Worm (Caenorhabditis elegans) whole organism, early embryonic: ENCODE data around the gene F13H10.8.

Experiments
- B0310.2 ChIP-seq: sonication (generic microtip); optimal IDR thresholded peaks from 2 replicates; lab custom pipeline; 2016; ENCODE audit warnings: mild to moderate bottlenecking, missing genetic modification characterization, missing compliant biosample characterization
- F13C5.2 ChIP-seq: sonication (generic microtip); optimal IDR thresholded peaks from 2 replicates; lab custom pipeline; 2017; ENCODE audit warnings: mild to moderate bottlenecking, missing genetic modification characterization, inconsistent platforms, missing compliant biosample characterization
- aly-1 ChIP-seq: sonication (generic microtip); optimal IDR thresholded peaks from 2 replicates; lab custom pipeline; 2016; ENCODE audit warnings: missing genetic modification characterization, missing compliant biosample characterization
- ama-1 ChIP-seq: fragments of 150-350 bp; optimal IDR thresholded peaks from 2 replicates; lab custom pipeline; 2014
- ceh-13 ChIP-seq: fragments of 200-800 bp; sonication (Bioruptor generic); optimal IDR thresholded peaks from 2 replicates; lab custom pipeline; 2018; ENCODE audit warnings: mild to moderate bottlenecking, missing genetic modification characterization, missing compliant biosample characterization
- ceh-36 ChIP-seq: sonication (generic microtip); optimal IDR thresholded peaks from 2 replicates; lab custom pipeline; 2016; ENCODE audit warnings: missing genetic modification characterization, inconsistent platforms, missing compliant biosample characterization
- ets-7 ChIP-seq: sonication (generic microtip); optimal IDR thresholded peaks from 2 replicates; lab custom pipeline; 2016; ENCODE audit warnings: missing genotype, missing genetic modification characterization, missing compliant biosample characterization
- flt-1 ChIP-seq: fragments of 200-800 bp; sonication (Bioruptor generic); IDR thresholded peaks from 2 replicates; pipeline ENCODE4 v1.3.6; 2022; ENCODE audit warnings: missing genetic modification characterization, missing compliant biosample characterization
- hmbx-1 ChIP-seq: sonication (generic microtip); optimal IDR thresholded peaks from 2 replicates; lab custom pipeline; 2016; ENCODE audit warnings: mild to moderate bottlenecking, missing genetic modification characterization, missing compliant biosample characterization
- hmg-4 ChIP-seq: fragments of 200-800 bp; sonication (Bioruptor generic); optimal IDR thresholded peaks from 2 replicates; lab custom pipeline; 2018; ENCODE audit warnings: mild to moderate bottlenecking, missing genetic modification characterization, missing compliant biosample characterization
- hnd-1 ChIP-seq: sonication (generic microtip); optimal IDR thresholded peaks from 2 replicates; lab custom pipeline; 2016; ENCODE audit warnings: missing genetic modification characterization, missing compliant biosample characterization
- pes-1 ChIP-seq: fragments of 200-800 bp; sonication (Bioruptor generic); IDR thresholded peaks from 2 replicates; pipeline ENCODE4 v1.3.6; 2022; ENCODE audit warnings: missing genetic modification reagents, missing genetic modification characterization, missing compliant biosample characterization
- scrt-1 ChIP-seq: fragments of 200-800 bp; sonication (Bioruptor generic); IDR thresholded peaks from 2 replicates; pipeline ENCODE4 v1.3.6; 2022; ENCODE audit warnings: missing genetic modification characterization, missing compliant biosample characterization
- sea-1 ChIP-seq: fragments of 200-800 bp; sonication (Bioruptor generic); conservative IDR thresholded peaks from 2 replicates; pipeline ENCODE4 v1.3.6; 2022; ENCODE audit warnings: missing genetic modification characterization, missing compliant biosample characterization
- tbx-11 ChIP-seq: fragments of 200-800 bp; sonication (Bioruptor generic); IDR thresholded peaks from 2 replicates; pipeline ENCODE4 v1.3.6; 2022; ENCODE audit warnings: missing genetic modification characterization, missing compliant biosample characterization
- tbx-37 ChIP-seq: fragments of 200-800 bp; sonication (Bioruptor generic); conservative IDR thresholded peaks from 2 replicates; pipeline ENCODE4 v1.3.6; 2022; ENCODE audit warnings: missing genetic modification reagents, missing genetic modification characterization, missing compliant biosample characterization
- tra-4 ChIP-seq: sonication (generic microtip); optimal IDR thresholded peaks from 2 replicates; lab custom pipeline; 2017; ENCODE audit warnings: missing genetic modification characterization, missing compliant biosample characterization

F13H10.8 gene

DNA sequence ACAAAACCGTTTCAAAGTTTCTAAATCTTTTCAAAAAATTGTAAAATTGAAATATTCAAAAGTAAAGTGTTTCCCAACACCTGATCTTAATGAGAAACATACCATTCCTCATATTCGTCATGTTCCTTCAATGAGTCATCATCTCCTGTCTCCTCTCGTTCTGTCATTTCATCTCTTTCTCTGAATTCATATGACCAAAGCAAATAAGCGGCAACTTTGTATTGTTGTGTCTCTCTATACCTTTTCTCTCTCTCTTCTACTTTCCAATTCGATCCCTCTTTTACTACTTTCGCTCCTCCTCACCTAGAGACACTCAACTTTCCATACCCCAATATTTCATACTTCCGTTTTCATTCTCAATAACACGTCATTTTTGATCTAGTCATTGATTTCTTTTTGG, 12.1 kb upstream of the F13H10.8 start:
- TF ChIP-seq tbx-37 (GFP tag; lab: Robert Waterston, UW) (no peak), flt-1 (GFP tag; lab: Robert Waterston, UW) (no peak), ets-7 (tag; lab: Kevin White, UChicago) (no peak), ceh-36 (tag; lab: Kevin White, UChicago) (no peak), sea-1 (GFP tag; lab: Robert Waterston, UW) (no peak), ama-1 (lab: Kevin White, UChicago) (no peak), F13C5.2 (tag; lab: Kevin White, UChicago) (no peak), hmbx-1 (tag; lab: Kevin White, UChicago) (no peak)

DNA sequence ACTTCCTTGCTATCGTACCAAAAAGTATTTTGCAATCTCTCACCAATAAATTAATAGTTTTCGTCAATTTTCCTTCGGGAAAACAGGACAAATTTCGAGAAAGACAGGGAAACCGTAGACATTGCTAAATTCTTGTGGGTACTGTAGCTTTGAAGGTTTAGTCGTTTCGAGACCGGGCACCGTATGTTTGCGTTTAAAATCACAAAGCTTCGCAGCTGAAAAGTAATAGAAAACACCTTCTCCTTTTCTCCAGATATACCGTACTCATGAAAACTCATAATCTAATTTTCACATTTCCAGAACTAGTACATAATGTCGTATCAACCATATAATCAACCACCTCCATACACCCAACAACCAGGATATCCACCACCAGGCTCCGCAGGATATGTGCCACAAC, 11.3 kb upstream of the F13H10.8 start, which contains the start of gene F13H10.6:
Gene F13H10.6 (plus strand): TSS at position 301 of the 400 bp plus-strand sequence.
- no peak for TF ChIP-seq F13C5.2 (tag; lab: Kevin White, UChicago)
- TF ChIP-seq tra-4 (tag; lab: Kevin White, UChicago): no peak
- TF ChIP-seq hnd-1 (tag; lab: Kevin White, UChicago): no peak
- TF ChIP-seq sea-1 (GFP tag; lab: Robert Waterston, UW): no peak
- TF ChIP-seq hmbx-1 (tag; lab: Kevin White, UChicago): no peak
- no peak for TF ChIP-seq ceh-13
- TF ChIP-seq ceh-36 (tag; lab: Kevin White, UChicago): no peak
- TF ChIP-seq scrt-1 (GFP tag; lab: Robert Waterston, UW): no peak
- no peak for TF ChIP-seq ets-7 (tag; lab: Kevin White, UChicago)
- no peak for TF ChIP-seq tbx-37 (GFP tag; lab: Robert Waterston, UW)
- TF ChIP-seq tbx-11 (GFP tag; lab: Robert Waterston, UW): no peak
- no peak for TF ChIP-seq flt-1 (GFP tag; lab: Robert Waterston, UW)
- no peak for TF ChIP-seq hmg-4 (GFP tag; lab: Kevin White, UChicago)

- TF ChIP-seq sea-1 (GFP tag; lab: Robert Waterston, UW) (no peak), pes-1 (GFP tag; lab: Robert Waterston, UW) (no peak), ceh-13 (no peak), scrt-1 (GFP tag; lab: Robert Waterston, UW) (no peak), tbx-11 (GFP tag; lab: Robert Waterston, UW) (no peak), F13C5.2 (tag; lab: Kevin White, UChicago) (no peak), hnd-1 (tag; lab: Kevin White, UChicago) (no peak), hmg-4 (GFP tag; lab: Kevin White, UChicago) (no peak), ama-1 (lab: Kevin White, UChicago) (no peak), B0310.2 (tag; lab: Kevin White, UChicago) (no peak)
Measured at ce11 chrIV:11009928-11010327, 10.4 kb upstream of the F13H10.8 start.

DNA sequence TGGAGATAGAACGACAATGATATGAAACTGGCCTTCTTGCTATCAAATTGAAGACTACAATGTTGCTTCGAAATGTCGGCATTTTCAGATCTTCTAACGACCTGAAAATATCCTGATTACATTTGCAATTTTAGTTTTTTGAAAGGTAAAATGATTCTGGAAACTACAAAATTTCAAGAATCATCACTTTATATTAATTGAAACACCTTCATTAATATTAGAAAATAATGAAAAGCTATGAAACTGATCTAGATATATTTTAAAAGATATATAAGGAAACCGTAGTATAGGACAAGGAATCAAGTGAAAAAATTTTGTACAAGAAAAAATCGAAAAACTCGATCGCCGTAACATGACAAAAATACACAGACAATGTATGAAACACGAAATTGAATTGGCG, 8.4 kb upstream of the F13H10.8 start, which contains the start of gene ndx-9:
Gene ndx-9 (minus strand): TSS at position 101 of the 400 bp plus-strand sequence.
- TF ChIP-seq ceh-36 (tag; lab: Kevin White, UChicago): no peak
- TF ChIP-seq tbx-11 (GFP tag; lab: Robert Waterston, UW): no peak
- TF ChIP-seq pes-1 (GFP tag; lab: Robert Waterston, UW): no peak
- no peak for TF ChIP-seq ets-7 (tag; lab: Kevin White, UChicago)
- TF ChIP-seq aly-1 (tag; lab: Kevin White, UChicago): no peak
- TF ChIP-seq scrt-1 (GFP tag; lab: Robert Waterston, UW): no peak
- no peak for TF ChIP-seq tbx-37 (GFP tag; lab: Robert Waterston, UW)

DNA sequence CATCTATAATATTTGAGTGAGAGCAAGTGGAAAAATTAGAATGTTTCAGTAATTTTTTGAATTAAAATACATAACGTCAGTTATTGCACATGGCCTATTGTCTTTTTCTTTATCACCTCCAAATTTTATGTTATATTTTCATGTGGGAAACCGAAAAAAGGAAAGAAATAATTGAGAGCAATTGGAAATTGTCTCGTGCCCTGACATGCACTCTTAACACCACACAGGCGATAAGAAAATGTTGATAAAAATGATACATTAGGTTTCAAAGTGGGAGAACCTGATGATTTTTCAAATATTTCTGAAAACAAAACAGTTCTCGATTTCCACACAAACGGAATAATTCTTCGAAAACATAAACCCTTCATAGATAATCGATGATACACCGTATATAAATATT, 4.4 kb upstream of the F13H10.8 start, which contains the start of gene F13H10.3:
Gene F13H10.3 (minus strand): TSS at position 73 of the 400 bp plus-strand sequence.
- no peak for TF ChIP-seq ama-1 (lab: Kevin White, UChicago)
- TF ChIP-seq B0310.2 (tag; lab: Kevin White, UChicago): no peak
- no peak for TF ChIP-seq hnd-1 (tag; lab: Kevin White, UChicago)
- TF ChIP-seq tra-4 (tag; lab: Kevin White, UChicago): no peak
- no peak for TF ChIP-seq F13C5.2 (tag; lab: Kevin White, UChicago)
- TF ChIP-seq flt-1 (GFP tag; lab: Robert Waterston, UW): no peak
- TF ChIP-seq ets-7 (tag; lab: Kevin White, UChicago): no peak

DNA sequence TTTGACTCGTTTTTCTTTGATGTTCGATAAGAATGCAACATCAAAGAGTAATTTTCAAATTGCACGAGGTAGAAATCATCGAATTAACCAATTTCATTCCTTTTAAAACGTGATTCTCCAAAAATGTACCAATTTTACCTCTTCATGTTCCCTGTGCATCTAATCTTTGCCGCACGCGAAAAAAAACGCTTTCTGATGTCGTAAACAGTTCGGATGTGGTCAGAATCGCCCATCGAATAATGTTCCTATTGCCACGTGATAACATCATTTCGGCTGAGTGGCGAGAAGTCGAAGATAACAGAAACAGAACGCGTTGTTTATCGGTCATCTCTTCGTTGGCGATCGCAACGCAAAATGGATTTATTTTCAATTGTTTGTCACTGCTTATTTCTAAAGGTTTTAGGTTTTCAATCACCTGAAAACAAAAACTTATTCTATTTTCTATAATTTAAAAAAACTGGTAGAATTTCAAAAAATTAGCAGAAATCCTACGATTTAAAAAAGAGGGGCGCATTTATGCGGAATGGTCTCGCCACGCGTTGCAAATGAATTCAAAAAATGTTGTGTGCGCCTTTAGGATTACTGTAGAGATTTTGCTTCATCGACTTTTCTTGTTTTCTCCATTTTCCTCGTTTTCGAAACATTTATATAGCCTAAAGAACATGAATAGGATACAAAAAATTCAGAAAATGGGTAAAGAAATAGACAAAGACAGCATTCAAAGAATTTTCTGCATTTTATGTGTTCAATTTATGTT, 1.4 kb downstream of the F13H10.8 start, which contains the start of gene mogs-1:
Gene mogs-1 (minus strand): TSS at position 417 of the 757 bp plus-strand sequence.
- TF ChIP-seq sea-1 (GFP tag; lab: Robert Waterston, UW) (no peak), ceh-13 (no peak), pes-1 (GFP tag; lab: Robert Waterston, UW) (no peak), tbx-11 (GFP tag; lab: Robert Waterston, UW) (no peak), tbx-37 (GFP tag; lab: Robert Waterston, UW) (no peak), hnd-1 (tag; lab: Kevin White, UChicago) (no peak), ceh-36 (tag; lab: Kevin White, UChicago) (no peak)

DNA sequence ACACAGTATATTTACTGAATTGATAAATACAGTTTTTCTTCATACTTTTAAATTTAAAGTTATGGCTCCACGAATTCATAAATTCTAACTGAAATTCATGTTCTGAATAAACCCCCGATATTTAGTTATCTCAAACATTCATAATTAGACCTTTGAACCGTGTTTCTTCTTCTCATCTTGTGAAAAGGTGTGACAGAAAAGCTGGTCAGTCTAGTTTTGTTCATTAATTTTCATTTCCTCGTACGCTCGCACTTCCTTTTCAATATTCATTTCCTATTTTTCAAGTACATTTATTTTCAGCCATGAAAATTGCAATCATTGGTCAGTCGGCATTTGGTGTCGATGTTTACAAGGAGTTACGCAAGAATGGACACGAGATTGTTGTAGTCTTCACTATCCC, 2.0 kb downstream of the F13H10.8 start, which contains the start of gene alh-3:
Gene alh-3 (plus strand): TSS at position 301 of the 400 bp plus-strand sequence.
- TF ChIP-seq aly-1 (tag; lab: Kevin White, UChicago) (no peak), sea-1 (GFP tag; lab: Robert Waterston, UW) (no peak), hnd-1 (tag; lab: Kevin White, UChicago) (no peak), hmg-4 (GFP tag; lab: Kevin White, UChicago) (no peak), ets-7 (tag; lab: Kevin White, UChicago) (no peak), ceh-13 (no peak), pes-1 (GFP tag; lab: Robert Waterston, UW) (no peak), hmbx-1 (tag; lab: Kevin White, UChicago) (no peak), tbx-37 (GFP tag; lab: Robert Waterston, UW) (no peak), flt-1 (GFP tag; lab: Robert Waterston, UW) (no peak), tbx-11 (GFP tag; lab: Robert Waterston, UW) (no peak), B0310.2 (tag; lab: Kevin White, UChicago) (no peak), ceh-36 (tag; lab: Kevin White, UChicago) (no peak), ama-1 (lab: Kevin White, UChicago) (no peak), tra-4 (tag; lab: Kevin White, UChicago) (no peak), scrt-1 (GFP tag; lab: Robert Waterston, UW) (no peak), F13C5.2 (tag; lab: Kevin White, UChicago) (no peak)
